Worm (Caenorhabditis elegans): ENCODE measurements around the gene F13B6.1.

F13B6.1 gene

ce11 chrIV:7477697-7478096, 21.4 kb downstream of the F13B6.1 start:
- TF ChIP-seq ama-1 (optimal IDR thresholded peaks at IDR 0.05) (no peak), elt-1 (tag; optimal IDR thresholded peaks at IDR 0.05) (no peak), mab-5 (tag; optimal IDR thresholded peaks at IDR 0.05) (no peak), blmp-1 (tag; optimal IDR thresholded peaks at IDR 0.05; ENCODE audit: insufficient read depth) (no peak), zag-1 (tag; optimal IDR thresholded peaks at IDR 0.05) (no peak), ztf-4 (tag; optimal IDR thresholded peaks at IDR 0.05) (no peak), nhr-10 (tag; optimal IDR thresholded peaks at IDR 0.05) (no peak), ceh-82 (tag; optimal IDR thresholded peaks at IDR 0.05) (no peak), aly-2 (tag; optimal IDR thresholded peaks at IDR 0.05) (no peak)

ce11 chrIV:7478134-7478533, 21.8 kb downstream of the F13B6.1 start, which contains the start of gene rod-1:
Gene rod-1, plus strand, starts transcription at chrIV:7478452.
- TF ChIP-seq alr-1 (tag; optimal IDR thresholded peaks at IDR 0.05) (no peak), unc-55 (GFP tag; optimal IDR thresholded peaks at IDR 0.05) (peak; percentile 46), zag-1 (tag; optimal IDR thresholded peaks at IDR 0.05) (no peak), peb-1 (tag; optimal IDR thresholded peaks at IDR 0.05) (no peak)

- TF ChIP-seq unc-62 (GFP tag; optimal IDR thresholded peaks at IDR 0.05) (no peak), nhr-129 (tag; optimal IDR thresholded peaks at IDR 0.05) (peak; percentile 24), fos-1 (tag; optimal IDR thresholded peaks at IDR 0.05) (peak; percentile 52), nhr-10 (tag; optimal IDR thresholded peaks at IDR 0.05) (no peak), mdl-1 (tag; optimal IDR thresholded peaks at IDR 0.05) (no peak), skn-1 (tag; optimal IDR thresholded peaks at IDR 0.05) (no peak), lin-13 (GFP tag; optimal IDR thresholded peaks at IDR 0.05) (peak; percentile 74), peb-1 (tag; optimal IDR thresholded peaks at IDR 0.05) (no peak), F13H6.1 (tag; optimal IDR thresholded peaks at IDR 0.05) (peak; percentile 73), ZK546.5 (tag; optimal IDR thresholded peaks at IDR 0.05) (no peak), mab-5 (tag; optimal IDR thresholded peaks at IDR 0.05) (peak; percentile 71), nhr-237 (tag; optimal IDR thresholded peaks at IDR 0.05) (no peak), zag-1 (tag; optimal IDR thresholded peaks at IDR 0.05) (peak; percentile 61), sem-4 (tag; optimal IDR thresholded peaks at IDR 0.05) (no peak), ztf-1 (GFP tag; conservative IDR thresholded peaks at IDR 0.05) (no peak), ceh-16 (tag; optimal IDR thresholded peaks at IDR 0.05) (peak; percentile 51), alr-1 (tag; optimal IDR thresholded peaks at IDR 0.05) (no peak), nhr-25 (tag; optimal IDR thresholded peaks at IDR 0.05) (peak; percentile 80), mbf-1 (tag; optimal IDR thresholded peaks at IDR 0.05) (no peak), lin-11 (tag; optimal IDR thresholded peaks at IDR 0.05) (no peak), sma-9 (GFP tag; optimal IDR thresholded peaks at IDR 0.05) (peak; percentile 89), sma-9 (tag; optimal IDR thresholded peaks at IDR 0.05) (no peak), C34F6.9 (tag; optimal IDR thresholded peaks at IDR 0.05) (peak; percentile 56), nhr-12 (tag; optimal IDR thresholded peaks at IDR 0.05) (no peak), R02D3.7 (tag; optimal IDR thresholded peaks at IDR 0.05) (no peak), crh-2 (tag; optimal IDR thresholded peaks at IDR 0.05) (peak; percentile 81), unc-55 (GFP tag; optimal IDR thresholded peaks at IDR 0.05) (peak; percentile 49), snpc-4 (tag; optimal IDR thresholded peaks at IDR 0.05) (no peak), ceh-82 (tag; optimal IDR thresholded peaks at IDR 0.05) (no peak), sma-3 (GFP tag; optimal IDR thresholded peaks at IDR 0.05) (peak; percentile 52), ztf-4 (tag; optimal IDR thresholded peaks at IDR 0.05) (no peak), blmp-1 (tag; optimal IDR thresholded peaks at IDR 0.05; ENCODE audit: insufficient read depth) (no peak), lsy-2 (tag; optimal IDR thresholded peaks at IDR 0.05) (peak; percentile 2 to 65), lin-39 (tag; optimal IDR thresholded peaks at IDR 0.05) (no peak), nhr-6 (tag; optimal IDR thresholded peaks at IDR 0.05) (no peak), gmeb-1 (tag; optimal IDR thresholded peaks at IDR 0.05) (no peak)
Measured at ce11 chrIV:7486201-7486947, 30.0 kb downstream of the F13B6.1 start, which contains the start of the genes his-61 and his-62. Gene his-61, minus strand, starts transcription at chrIV:7486217. Gene his-62, plus strand, starts transcription at chrIV:7486545.

All from whole organism, L2 larva.